Fruit fly (Drosophila melanogaster) whole organism, prepupa: Measurements from ENCODE around the gene CG7379.
"Not testable (repeated sequence)": the region's sequence is repeated elsewhere in the genome, so short reads cannot be mapped to it uniquely, and the experiment has no call there.

ENCODE experiments used
- CG11762 ChIP-seq: fragments of 200-800 bp; sonication (Bioruptor generic); optimal IDR thresholded peaks from 3 replicates; lab custom pipeline; 2016; ENCODE audit warnings: missing biosample characterization, missing genetic modification characterization; ENCODE audit not compliant: insufficient read depth
- CG15336 ChIP-seq: fragments of 200-800 bp; sonication (Bioruptor generic); IDR thresholded peaks from 2 replicates; pipeline ENCODE4 v1.3.6; 2022; ENCODE audit warnings: missing biosample characterization, missing genetic modification characterization
- CG6854 ChIP-seq: fragments of 200-800 bp; sonication (Bioruptor generic); optimal IDR thresholded peaks from 2 replicates; lab custom pipeline; 2017; ENCODE audit warnings: missing biosample characterization, mild to moderate bottlenecking, missing genetic modification characterization
- CG7368 ChIP-seq: fragments of 200-800 bp; sonication (Bioruptor generic); optimal IDR thresholded peaks from 3 replicates; lab custom pipeline; 2016; ENCODE audit warnings: missing biosample characterization, missing genetic modification characterization
- CG8319 ChIP-seq: fragments of 200-800 bp; sonication (Bioruptor generic); optimal IDR thresholded peaks from 3 replicates; lab custom pipeline; 2016; ENCODE audit warnings: missing biosample characterization, missing genetic modification characterization
- Ets96B ChIP-seq: fragments of 200-800 bp; optimal IDR thresholded peaks from 2 replicates; lab custom pipeline; 2019; ENCODE audit warnings: missing biosample characterization, mild to moderate bottlenecking, missing genetic modification characterization, moderate library complexity
- Hr39 ChIP-seq: fragments of 200-800 bp; sonication (Bioruptor generic); optimal IDR thresholded peaks from 2 replicates; lab custom pipeline; 2016; ENCODE audit warnings: missing biosample characterization, missing genetic modification characterization
- Hr4 ChIP-seq: fragments of 200-800 bp; sonication (Bioruptor generic); optimal IDR thresholded peaks from 3 replicates; lab custom pipeline; 2016; ENCODE audit warnings: missing biosample characterization, missing genetic modification characterization
- Sox102F ChIP-seq: fragments of 200-800 bp; sonication (Bioruptor generic); optimal IDR thresholded peaks from 2 replicates; lab custom pipeline; 2016; ENCODE audit warnings: missing biosample characterization, mild to moderate bottlenecking, missing genetic modification characterization
- fkh ChIP-seq: fragments of 200-800 bp; sonication (Bioruptor generic); optimal IDR thresholded peaks from 3 replicates; lab custom pipeline; 2017; ENCODE audit warnings: missing biosample characterization, mild to moderate bottlenecking, missing genetic modification characterization, moderate library complexity
- svp ChIP-seq: fragments of 200-800 bp; sonication (Bioruptor generic); peaks from one replicate; lab custom pipeline; 2016; ENCODE audit warnings: missing biosample characterization, missing genetic modification characterization

DNA sequence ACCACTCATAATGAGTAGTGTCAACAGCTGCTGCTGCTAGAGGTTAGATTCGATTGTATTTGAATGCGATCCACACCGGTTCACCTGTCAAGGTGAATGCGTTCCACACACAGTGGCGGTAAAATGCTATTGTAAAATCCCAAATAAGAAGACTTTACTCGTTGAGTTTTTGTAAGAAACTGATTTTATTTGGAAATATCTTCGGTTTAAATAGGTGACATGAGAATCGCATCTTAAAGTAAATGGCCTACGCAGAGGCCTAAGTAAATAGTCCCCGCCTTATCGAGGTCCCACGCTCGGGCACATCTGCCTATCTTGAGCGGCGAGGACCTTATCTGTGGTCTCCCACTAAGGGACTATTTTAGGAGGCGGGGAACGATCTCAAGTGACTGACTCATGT lies 35.0 kb downstream of the CG7379 start, which contains the start of gene TyrR:
- TF ChIP-seq CG7368 (GFP tag; lab: Kevin White, UChicago); Sox102F (GFP tag; lab: Kevin White, UChicago); Hr4; Ets96B; Hr39 (GFP tag; lab: Kevin White, UChicago); svp; CG8319; CG11762 (GFP tag; lab: Kevin White, UChicago); CG15336 (GFP tag; lab: Robert Waterston, UW); CG6854; fkh: not testable (repeated sequence)
